Fruit fly (Drosophila melanogaster) whole organism, larva: ENCODE measurements around the gene Sgp.

Source experiments
- noc ChIP-seq: fragments of 200-800 bp; sonication (Bioruptor generic); optimal IDR thresholded peaks from 3 replicates; lab custom pipeline; 2019; ENCODE audit warnings: missing biosample characterization, mild to moderate bottlenecking, missing genetic modification characterization, moderate library complexity

Gene Sgp

dm6 chr2L:8517256-8517694 lies 2.2 kb upstream of the Sgp start, which contains the start of the genes mRpL51 and Uba4:
Gene mRpL51, minus strand, starts transcription at chr2L:8517380.
Gene Uba4, plus strand, starts transcription at chr2L:8517411.
- TF ChIP-seq noc (tag; lab: Kevin White, UChicago) = peak; percentile 62

dm6 chr2L:8521724-8522309 lies 2.3 kb downstream of the Sgp start, which contains the start of gene Acer:
Gene Acer, plus strand, starts transcription at chr2L:8521933.
- peak; percentile 15 for TF ChIP-seq noc (tag; lab: Kevin White, UChicago)

- TF ChIP-seq noc (tag; lab: Kevin White, UChicago) = no peak
Observed at dm6 chr2L:8522781-8523180, 3.3 kb downstream of the Sgp start.

- no peak for TF ChIP-seq noc (tag; lab: Kevin White, UChicago)
Observed at dm6 chr2L:8525000-8525399, 5.5 kb downstream of the Sgp start.

- TF ChIP-seq noc (tag; lab: Kevin White, UChicago) = peak; percentile 31
Observed at dm6 chr2L:8528318-8528717, 8.8 kb downstream of the Sgp start, which contains the start of the genes lmgA and lmgB. Gene lmgA, minus strand, starts transcription at chr2L:8528618. Gene lmgB, minus strand, starts transcription at chr2L:8528618.

- TF ChIP-seq noc (tag; lab: Kevin White, UChicago) = peak; percentile 41
Observed at dm6 chr2L:8528951-8529430, 9.5 kb downstream of the Sgp start, which contains the start of gene CG17834. Gene CG17834, plus strand, starts transcription at chr2L:8529141.

dm6 chr2L:8530189-8530588 lies 10.7 kb downstream of the Sgp start:
- TF ChIP-seq noc (tag; lab: Kevin White, UChicago) = no peak

- TF ChIP-seq noc (tag; lab: Kevin White, UChicago) = no peak
Observed at dm6 chr2L:8532790-8533189, 13.3 kb downstream of the Sgp start.

- TF ChIP-seq noc (tag; lab: Kevin White, UChicago) = no peak
Observed at dm6 chr2L:8533632-8534031, 14.1 kb downstream of the Sgp start.

dm6 chr2L:8534118-8534514 lies 14.6 kb downstream of the Sgp start:
- no peak for TF ChIP-seq noc (tag; lab: Kevin White, UChicago)

- peak; percentile 94 for TF ChIP-seq noc (tag; lab: Kevin White, UChicago)
Observed at dm6 chr2L:8534515-8535295, 15.2 kb downstream of the Sgp start.

- peak; percentile 90 for TF ChIP-seq noc (tag; lab: Kevin White, UChicago)
Observed at dm6 chr2L:8535394-8536176, 16.1 kb downstream of the Sgp start.

dm6 chr2L:8538449-8539050 lies 19.1 kb downstream of the Sgp start:
- TF ChIP-seq noc (tag; lab: Kevin White, UChicago) = peak; percentile 13

dm6 chr2L:8541469-8542233 lies 22.2 kb downstream of the Sgp start, which contains the start of gene Sema1a:
Gene Sema1a, plus strand, starts transcription at chr2L:8542147.
- TF ChIP-seq noc (tag; lab: Kevin White, UChicago) = peak; percentile 13
